Fruit fly (Drosophila melanogaster) whole organism, embryonic: ENCODE data around the gene CG13670.

Source experiments
- B-H1 ChIP-seq: fragments of 200-800 bp; sonication (Bioruptor generic); IDR thresholded peaks from 3 replicates; pipeline ENCODE4 v1.3.6; 2022; ENCODE audit warnings: missing biosample characterization, missing genetic modification characterization
- CG10147 ChIP-seq: fragments of 200-800 bp; sonication (Bioruptor generic); optimal IDR thresholded peaks from 2 replicates; lab custom pipeline; 2019; ENCODE audit warnings: missing biosample characterization, mild to moderate bottlenecking, missing genetic modification characterization, moderate library complexity
- CG10366 ChIP-seq: fragments of 200-800 bp; sonication (Bioruptor generic); IDR thresholded peaks from 2 replicates; pipeline ENCODE4 v1.3.6; 2022; ENCODE audit warnings: missing biosample characterization, missing genetic modification characterization
- CG11247 ChIP-seq: fragments of 200-800 bp; sonication (Bioruptor generic); IDR thresholded peaks from 2 replicates; pipeline ENCODE4 v1.3.6; 2022; ENCODE audit warnings: missing biosample characterization, missing genetic modification characterization
- CG11398 ChIP-seq: fragments of 200-800 bp; sonication (Bioruptor generic); optimal IDR thresholded peaks from 2 replicates; lab custom pipeline; 2016; ENCODE audit warnings: missing biosample characterization, missing genetic modification characterization
- CG12104 ChIP-seq: fragments of 200-800 bp; sonication (Bioruptor generic); optimal IDR thresholded peaks from 3 replicates; lab custom pipeline; 2016; ENCODE audit warnings: missing biosample characterization, missing genetic modification characterization
- CG1602 ChIP-seq: fragments of 200-800 bp; sonication (Bioruptor generic); optimal IDR thresholded peaks from 3 replicates; lab custom pipeline; 2016; ENCODE audit warnings: missing biosample characterization, missing genetic modification characterization
- CG16779 ChIP-seq: fragments of 200-800 bp; sonication (Bioruptor generic); IDR thresholded peaks from 2 replicates; pipeline ENCODE4 v1.3.6; 2022; ENCODE audit warnings: missing biosample characterization, missing genetic modification characterization
- CG17385 ChIP-seq: fragments of 200-800 bp; sonication (Bioruptor generic); optimal IDR thresholded peaks from 3 replicates; lab custom pipeline; 2018; ENCODE audit warnings: missing biosample characterization, mild to moderate bottlenecking, missing genetic modification characterization
- CG17568 ChIP-seq: fragments of 200-800 bp; sonication (Bioruptor generic); optimal IDR thresholded peaks from 2 replicates; lab custom pipeline; 2018; ENCODE audit warnings: missing biosample characterization, mild to moderate bottlenecking, missing genetic modification characterization, moderate library complexity
- CG17612 ChIP-seq: fragments of 200-800 bp; sonication (Bioruptor generic); IDR thresholded peaks from 2 replicates; pipeline ENCODE4 v1.3.6; 2022; ENCODE audit warnings: missing biosample characterization, missing genetic modification characterization
- CG18764 ChIP-seq: fragments of 200-800 bp; sonication (Bioruptor generic); optimal IDR thresholded peaks from 3 replicates; lab custom pipeline; 2016; ENCODE audit warnings: missing biosample characterization, missing genetic modification characterization
- CG2120 ChIP-seq: fragments of 200-800 bp; sonication (Bioruptor generic); optimal IDR thresholded peaks from 3 replicates; lab custom pipeline; 2016; ENCODE audit warnings: missing biosample characterization, missing genetic modification characterization
- CG30431 ChIP-seq: fragments of 200-800 bp; sonication (Bioruptor generic); optimal IDR thresholded peaks from 2 replicates; lab custom pipeline; 2017; ENCODE audit warnings: missing biosample characterization, missing genetic modification characterization
- CG3407 ChIP-seq: fragments of 200-800 bp; sonication (Bioruptor generic); optimal IDR thresholded peaks from 2 replicates; lab custom pipeline; 2018; ENCODE audit warnings: missing biosample characterization, mild to moderate bottlenecking, missing genetic modification characterization
- CG6683 ChIP-seq: fragments of 200-800 bp; sonication (Bioruptor generic); optimal IDR thresholded peaks from 2 replicates; lab custom pipeline; 2017; ENCODE audit warnings: missing biosample characterization, mild to moderate bottlenecking, missing genetic modification characterization, missing genetic modification reagents
- Dfd ChIP-seq, 2 experiments: fragments of >200 bp; optimal IDR thresholded peaks; 2 replicates each; lab custom pipeline; 2017; ENCODE audit warnings: missing biosample characterization in 2 of 2, missing genetic modification characterization in 2 of 2
- E2f1 ChIP-seq: fragments of 200-800 bp; sonication (Bioruptor generic); IDR thresholded peaks from 2 replicates; pipeline ENCODE4 v1.3.6; 2022; ENCODE audit warnings: missing biosample characterization, missing genetic modification characterization
- Fer2 ChIP-seq: fragments of 200-800 bp; sonication (Bioruptor generic); optimal IDR thresholded peaks from 2 replicates; lab custom pipeline; 2018; ENCODE audit warnings: missing biosample characterization, mild to moderate bottlenecking, missing genetic modification characterization, moderate library complexity
- Hand ChIP-seq: fragments of 200-800 bp; sonication (Bioruptor generic); optimal IDR thresholded peaks from 2 replicates; lab custom pipeline; 2017; ENCODE audit warnings: mild to moderate bottlenecking, missing biosample characterization, missing genetic modification reagents, missing genetic modification characterization
- HmgZ ChIP-seq: fragments of 200-800 bp; sonication (Bioruptor generic); optimal IDR thresholded peaks from 2 replicates; lab custom pipeline; 2018; ENCODE audit warnings: missing biosample characterization, mild to moderate bottlenecking, missing genetic modification characterization
- Hr39 ChIP-seq: fragments of >200 bp; optimal IDR thresholded peaks from 2 replicates; lab custom pipeline; 2017
- Hr51 ChIP-seq, 2 experiments: fragments of 200-800 bp; sonication (Bioruptor generic); optimal IDR thresholded peaks; 2 replicates in 1 of 2; 3 replicates in 1 of 2; lab custom pipeline; 2016 to 2018; ENCODE audit warnings: missing biosample characterization in 2 of 2, missing genetic modification characterization in 2 of 2, mild to moderate bottlenecking in 1 of 2, moderate library complexity in 1 of 2
- Hsf ChIP-seq: fragments of 200-800 bp; sonication (Bioruptor generic); optimal IDR thresholded peaks from 3 replicates; lab custom pipeline; 2016; ENCODE audit warnings: missing biosample characterization, missing genetic modification characterization
- Jarid2 ChIP-seq: fragments of 200-800 bp; sonication (Bioruptor generic); optimal IDR thresholded peaks from 3 replicates; lab custom pipeline; 2017; ENCODE audit warnings: mild to moderate bottlenecking, missing biosample characterization, missing genetic modification reagents, missing genetic modification characterization
- Mrtf ChIP-seq: fragments of 200-800 bp; sonication (Bioruptor generic); IDR thresholded peaks from 3 replicates; pipeline ENCODE4 v1.3.6; 2022; ENCODE audit warnings: missing biosample characterization, missing genetic modification characterization
- Nf-YB ChIP-seq: fragments of 200-800 bp; sonication (Bioruptor generic); optimal IDR thresholded peaks from 3 replicates; lab custom pipeline; 2019; ENCODE audit warnings: missing biosample characterization, mild to moderate bottlenecking, missing genetic modification characterization, moderate library complexity
- Pdp1 ChIP-seq, 2 experiments: fragments of 200-800 bp; sonication (Bioruptor generic); optimal IDR thresholded peaks; 3 replicates each; lab custom pipeline; 2016; ENCODE audit warnings: missing biosample characterization in 2 of 2, missing genetic modification characterization in 2 of 2, mild to moderate bottlenecking in 1 of 2, moderate library complexity in 1 of 2
- Scr ChIP-seq: fragments of 200-800 bp; sonication (Bioruptor generic); IDR thresholded peaks from 2 replicates; pipeline ENCODE4 v1.3.6; 2022; ENCODE audit warnings: missing biosample characterization, missing genetic modification characterization; ENCODE audit not compliant: partially characterized antibody
- Side ChIP-seq: fragments of 200-800 bp; sonication (Bioruptor generic); optimal IDR thresholded peaks from 2 replicates; lab custom pipeline; 2016; ENCODE audit warnings: missing biosample characterization, missing genetic modification characterization
- Sin3A ChIP-seq: fragments of >200 bp; optimal IDR thresholded peaks from 2 replicates; lab custom pipeline; 2018
- Ssrp ChIP-seq: fragments of 200-800 bp; sonication (Bioruptor generic); optimal IDR thresholded peaks from 2 replicates; lab custom pipeline; 2018; ENCODE audit warnings: missing biosample characterization, mild to moderate bottlenecking, missing genetic modification characterization, moderate library complexity
- ara ChIP-seq: fragments of 200-800 bp; sonication (Bioruptor generic); IDR thresholded peaks from 2 replicates; pipeline ENCODE4 v1.3.6; 2022; ENCODE audit warnings: missing biosample characterization, missing genetic modification characterization
- bowl ChIP-seq: fragments of 200-800 bp; sonication (Bioruptor generic); IDR thresholded peaks from 2 replicates; pipeline ENCODE4 v1.3.6; 2022; ENCODE audit warnings: missing biosample characterization, missing genetic modification characterization
- chinmo ChIP-seq: fragments of 200-800 bp; sonication (Bioruptor generic); IDR thresholded peaks from 4 replicates; pipeline ENCODE4 v1.3.6; 2022; ENCODE audit warnings: missing biosample characterization, missing genetic modification characterization; ENCODE audit not compliant: partially characterized antibody
- crol ChIP-seq: fragments of 200-800 bp; sonication (Bioruptor generic); IDR thresholded peaks from 2 replicates; pipeline ENCODE4 v1.3.6; 2022; ENCODE audit warnings: missing biosample characterization, missing genetic modification characterization
- cwo ChIP-seq: fragments of 200-800 bp; sonication (Bioruptor generic); optimal IDR thresholded peaks from 3 replicates; lab custom pipeline; 2017; ENCODE audit warnings: missing biosample characterization, missing genetic modification characterization, mild to moderate bottlenecking, moderate library complexity, missing genetic modification reagents
- en ChIP-seq: fragments of 200-800 bp; sonication (Bioruptor generic); optimal IDR thresholded peaks from 2 replicates; lab custom pipeline; 2016; ENCODE audit warnings: missing biosample characterization, missing genetic modification characterization
- fu2 ChIP-seq: fragments of 200-800 bp; sonication (Bioruptor generic); optimal IDR thresholded peaks from 2 replicates; lab custom pipeline; 2016; ENCODE audit warnings: missing biosample characterization, missing genetic modification characterization
- gfzf ChIP-seq: fragments of 200-800 bp; sonication (Bioruptor generic); optimal IDR thresholded peaks from 2 replicates; lab custom pipeline; 2016; ENCODE audit warnings: missing biosample characterization, mild to moderate bottlenecking, missing genetic modification characterization, moderate library complexity
- h ChIP-seq: fragments of >200 bp; optimal IDR thresholded peaks from 2 replicates; lab custom pipeline; 2017
- insv ChIP-seq, 2 experiments: fragments of 200-800 bp; sonication (Bioruptor generic); optimal IDR thresholded peaks; 3 replicates each; lab custom pipeline; 2016 to 2018; ENCODE audit warnings: missing biosample characterization in 2 of 2, missing genetic modification characterization in 2 of 2
- nau ChIP-seq: fragments of 200-800 bp; sonication (Bioruptor generic); optimal IDR thresholded peaks from 3 replicates; lab custom pipeline; 2017; ENCODE audit warnings: missing biosample characterization, mild to moderate bottlenecking, missing genetic modification characterization, missing genetic modification reagents
- shn ChIP-seq: fragments of 200-800 bp; sonication (Bioruptor generic); optimal IDR thresholded peaks from 3 replicates; lab custom pipeline; 2016; ENCODE audit warnings: missing biosample characterization, missing genetic modification characterization
- twi ChIP-seq: fragments of 200-800 bp; optimal IDR thresholded peaks from 2 replicates; lab custom pipeline; 2019; ENCODE audit warnings: missing biosample characterization, mild to moderate bottlenecking, missing genetic modification characterization, moderate library complexity
- tx ChIP-seq: fragments of 200-800 bp; sonication (Bioruptor generic); optimal IDR thresholded peaks from 2 replicates; lab custom pipeline; 2016; ENCODE audit warnings: missing biosample characterization, missing genetic modification characterization
- vfl ChIP-seq: fragments of 200-800 bp; sonication (Bioruptor generic); optimal IDR thresholded peaks from 2 replicates; lab custom pipeline; 2016; ENCODE audit warnings: missing biosample characterization, missing genetic modification characterization
- zf30C ChIP-seq: fragments of 200-800 bp; sonication (Bioruptor generic); optimal IDR thresholded peaks from 3 replicates; lab custom pipeline; 2018; ENCODE audit warnings: missing biosample characterization, mild to moderate bottlenecking, missing genetic modification characterization
- zfh2 ChIP-seq: fragments of 200-800 bp; sonication (Bioruptor generic); optimal IDR thresholded peaks from 2 replicates; lab custom pipeline; 2016; ENCODE audit warnings: missing biosample characterization, missing genetic modification characterization

CG13670 gene

DNA sequence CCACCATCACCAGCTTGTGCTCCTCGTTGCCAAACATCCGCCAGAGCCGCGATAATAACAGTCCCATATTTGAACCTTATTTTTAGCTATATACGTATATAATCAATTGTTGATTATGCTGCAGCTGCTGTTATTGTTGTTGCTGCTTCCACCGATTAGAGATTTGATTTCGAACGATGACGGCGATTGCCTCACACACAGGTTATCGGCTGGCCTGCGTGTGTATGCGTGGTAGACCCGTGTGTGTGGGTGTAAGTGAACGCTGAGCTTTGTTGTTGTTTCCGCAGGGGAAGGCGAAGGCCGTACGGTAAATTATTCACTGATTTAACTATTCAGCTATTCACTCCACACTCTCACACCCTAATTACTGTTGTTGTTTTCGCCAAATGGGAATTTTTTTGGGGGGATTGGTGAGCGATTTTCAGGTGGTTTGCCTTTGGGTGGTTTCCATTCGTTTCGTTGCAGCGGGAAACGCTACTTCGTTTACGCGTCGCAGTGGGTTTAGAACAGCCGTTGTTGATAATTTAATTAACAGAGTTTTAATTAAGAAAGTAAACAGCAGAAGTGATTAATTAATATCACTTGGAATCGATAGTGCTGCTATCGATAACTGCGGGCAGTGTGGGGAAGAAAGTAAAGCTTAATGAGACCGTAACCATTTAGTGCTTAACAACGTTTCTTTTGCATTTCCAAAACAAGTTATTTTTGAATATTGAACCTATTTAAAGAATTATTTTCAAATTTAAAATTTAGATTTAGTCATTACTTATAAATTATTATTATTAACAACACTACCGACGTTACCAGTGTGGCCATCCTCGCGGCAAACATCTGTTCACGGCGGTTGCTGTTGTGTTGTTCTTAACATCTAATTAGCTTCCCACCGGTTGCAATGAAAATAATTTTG lies 21.1 kb upstream of the CG13670 start, which contains the start of the genes Arl5 and CG13671 (continued):
- TF ChIP-seq CG10366 = peak; percentile 79
- TF ChIP-seq Fer2 (tag; lab: Kevin White, UChicago) = no peak
- TF ChIP-seq CG11398 (GFP tag; lab: Kevin White, UChicago) = no peak
- peak; percentile 25 for TF ChIP-seq nau (GFP tag; lab: Kevin White, UChicago)
- TF ChIP-seq crol (GFP tag; lab: Robert Waterston, UW) = no peak; the same call in 1 of the 2 replicates
- peak; percentile 67 for TF ChIP-seq Sin3A
- TF ChIP-seq zfh2 (GFP tag; lab: Kevin White, UChicago) = peak; percentile 80
- TF ChIP-seq gfzf (GFP tag; lab: Kevin White, UChicago) = peak; percentile 44
- 0 out of 2 replicates have a peak, but pooled peaks have one; percentile 33 for TF ChIP-seq CG17612
- TF ChIP-seq Mrtf (GFP tag; lab: Robert Waterston, UW) = peak; percentile 75
- peak; percentile 68 for TF ChIP-seq Hr51 (GFP tag; optimal IDR thresholded peaks at IDR 0.05; lab: Kevin White, UChicago)
- TF ChIP-seq HmgZ (tag; lab: Kevin White, UChicago) = peak; percentile 62
- peak; percentile 85 for TF ChIP-seq CG1602 (GFP tag; lab: Kevin White, UChicago)
- no peak for TF ChIP-seq CG16779 (GFP tag; lab: Robert Waterston, UW)
- peak; percentile 50 to 57 for TF ChIP-seq Pdp1 (GFP tag; optimal IDR thresholded peaks at IDR 0.05; lab: Kevin White, UChicago)
- peak; percentile 65 for TF ChIP-seq CG17385 (GFP tag; lab: Kevin White, UChicago)
- TF ChIP-seq h (lab: Kevin White, UChicago) = no peak
- TF ChIP-seq Dfd (GFP tag; optimal IDR thresholded peaks at IDR 0.05; lab: Kevin White, UChicago) = no peak
- peak; percentile 69 for TF ChIP-seq Hsf
- peak; percentile 84; the same call in 2 of the 4 replicates for TF ChIP-seq chinmo (GFP tag; lab: Robert Waterston, UW)
- TF ChIP-seq insv (GFP tag; optimal IDR thresholded peaks at IDR 0.05; lab: Kevin White, UChicago) = peak in 1 of 2 experiments; percentile 11
- peak; percentile 39 for TF ChIP-seq CG12104 (GFP tag; lab: Kevin White, UChicago)
- peak; percentile 61 for TF ChIP-seq CG30431
- no peak for TF ChIP-seq CG17568 (GFP tag; lab: Kevin White, UChicago)
- TF ChIP-seq Ssrp (tag; lab: Kevin White, UChicago) = peak; percentile 73
- TF ChIP-seq E2f1 (GFP tag; lab: Robert Waterston, UW) = peak; percentile 71
- peak; percentile 14 for TF ChIP-seq fu2
- peak; percentile 67; the same call in 1 of the 2 replicates for TF ChIP-seq ara (GFP tag; lab: Robert Waterston, UW)
- peak; percentile 57 for TF ChIP-seq CG3407 (GFP tag; lab: Kevin White, UChicago)
- peak; percentile 54 for TF ChIP-seq vfl (GFP tag; lab: Kevin White, UChicago)
- TF ChIP-seq tx (GFP tag; lab: Kevin White, UChicago) = peak; percentile 62
- TF ChIP-seq CG18764 = peak; percentile 81
- TF ChIP-seq Nf-YB (GFP tag; lab: Kevin White, UChicago) = peak; percentile 29
- TF ChIP-seq zf30C (GFP tag; lab: Kevin White, UChicago) = no peak
- TF ChIP-seq CG11247 (GFP tag; lab: Robert Waterston, UW) = peak; percentile 88
- peak; percentile 82 for TF ChIP-seq Scr
- TF ChIP-seq bowl (GFP tag; lab: Robert Waterston, UW) = no peak
- peak; percentile 43 for TF ChIP-seq CG6683 (GFP tag; lab: Kevin White, UChicago)
- peak; percentile 63 for TF ChIP-seq CG10147 (GFP tag; lab: Kevin White, UChicago)
- TF ChIP-seq Jarid2 (GFP tag; lab: Kevin White, UChicago) = no peak
- no peak for TF ChIP-seq en
- peak; percentile 30 for TF ChIP-seq Side (GFP tag; lab: Kevin White, UChicago)
- TF ChIP-seq shn = peak; percentile 50
- peak; percentile 44 for TF ChIP-seq cwo (GFP tag; lab: Kevin White, UChicago)
- no peak for TF ChIP-seq Hr39 (lab: Kevin White, UChicago)
- TF ChIP-seq CG2120 (GFP tag; lab: Kevin White, UChicago) = peak; percentile 84
- TF ChIP-seq twi = peak; percentile 49
- peak; percentile 69; the same call in 1 of the 3 replicates for TF ChIP-seq B-H1 (GFP tag; lab: Robert Waterston, UW)
- no peak for TF ChIP-seq Hand (GFP tag; lab: Kevin White, UChicago)
